Worm (Caenorhabditis elegans): ENCODE results near the gene B0228.9.

DNA sequence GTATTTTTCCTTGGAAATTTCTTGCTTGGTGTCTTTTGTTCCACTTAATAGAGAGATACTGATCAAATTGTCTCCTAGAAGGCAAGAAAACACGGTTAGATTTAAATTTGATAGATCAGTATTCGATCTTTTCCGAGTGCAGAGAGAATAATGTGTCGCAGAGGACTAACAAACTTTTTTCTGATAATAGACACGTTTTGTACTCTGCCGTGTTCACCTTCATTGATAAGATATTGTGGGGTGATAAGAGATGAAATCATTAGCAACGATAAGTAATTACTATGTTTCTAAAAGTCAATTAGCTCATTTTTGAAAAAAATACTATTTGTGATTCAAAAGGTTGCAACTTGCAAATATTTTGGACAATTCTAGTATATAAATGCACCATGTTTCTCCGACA is 13.2 kb upstream of the B0228.9 start:
- TF ChIP-seq nhr-28 (tag; optimal IDR thresholded peaks at IDR 0.05): no peak
- no peak for TF ChIP-seq unc-62 (GFP tag; optimal IDR thresholded peaks at IDR 0.05)
- TF ChIP-seq nhr-12 (tag; optimal IDR thresholded peaks at IDR 0.05): no peak

Measured in whole organism, mixed stage, embryonic.